Fruit fly (Drosophila melanogaster): ENCODE data around the gene cv-c.

Gene cv-c

DNA sequence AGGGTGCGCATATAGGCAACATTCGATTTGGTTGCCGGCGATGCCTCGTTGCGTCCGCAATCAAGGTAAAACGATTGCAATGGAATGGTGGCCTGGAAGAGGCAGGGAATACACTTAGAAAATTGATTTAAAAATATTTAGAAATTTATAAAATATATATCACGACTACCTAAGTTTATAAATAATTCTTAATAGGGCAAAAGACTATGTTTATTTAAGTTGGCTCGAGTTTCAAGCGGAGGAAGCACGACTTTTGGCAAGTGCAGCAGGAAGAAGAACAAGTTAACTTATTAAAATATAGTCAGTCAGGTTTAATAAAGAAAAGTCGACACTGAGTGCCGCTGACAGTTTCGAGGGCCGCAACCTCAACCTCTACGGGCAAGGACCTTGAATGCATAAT is 71.1 kb downstream of the cv-c start (continued):
- TF ChIP-seq Lpt (GFP tag; optimal IDR thresholded peaks at IDR 0.05) (no peak), eg (GFP tag; IDR thresholded peaks at IDR 0.05) (no peak), Blimp-1 (GFP tag; optimal IDR thresholded peaks at IDR 0.05) (no peak), CG6163 (GFP tag; IDR thresholded peaks at IDR 0.05) (peak; percentile 61; the same call in 2 of the 3 replicates), acj6 (GFP tag; optimal IDR thresholded peaks at IDR 0.05) (peak; percentile 22), dsx (GFP tag; optimal IDR thresholded peaks at IDR 0.05; ENCODE audit: poor library complexity, severe bottlenecking) (peak; percentile 44), svp (GFP tag) (no peak), Hr39 (GFP tag; optimal IDR thresholded peaks at IDR 0.05) (no peak), CG10631 (GFP tag; optimal IDR thresholded peaks at IDR 0.05) (peak; percentile 41), fkh (GFP tag; optimal IDR thresholded peaks at IDR 0.05) (no peak), Sox15 (GFP tag; optimal IDR thresholded peaks at IDR 0.05) (no peak), CG6792 (GFP tag; optimal IDR thresholded peaks at IDR 0.05) (peak; percentile 12)

DNA sequence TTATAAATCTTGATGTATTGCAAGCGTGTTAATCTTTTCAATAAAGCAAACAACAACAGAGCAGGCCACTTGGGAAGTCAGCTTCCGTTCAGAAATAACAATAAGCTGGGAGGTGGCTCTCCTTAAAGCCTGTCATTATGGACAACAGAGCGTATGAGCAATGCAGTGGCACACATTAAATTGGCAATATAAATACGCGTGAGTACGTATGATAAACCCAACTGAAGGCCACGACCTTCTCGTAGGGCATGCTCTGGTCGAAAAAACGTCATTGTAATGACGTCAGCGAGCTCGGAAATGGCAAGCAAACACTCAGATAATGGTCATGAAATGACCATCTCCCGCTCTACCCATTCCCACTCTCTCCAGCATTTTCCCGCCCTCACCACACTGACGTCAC is 74.9 kb downstream of the cv-c start:
- TF ChIP-seq svp (GFP tag) (peak; percentile 95), Smox (GFP tag; optimal IDR thresholded peaks at IDR 0.05) (no peak)

DNA sequence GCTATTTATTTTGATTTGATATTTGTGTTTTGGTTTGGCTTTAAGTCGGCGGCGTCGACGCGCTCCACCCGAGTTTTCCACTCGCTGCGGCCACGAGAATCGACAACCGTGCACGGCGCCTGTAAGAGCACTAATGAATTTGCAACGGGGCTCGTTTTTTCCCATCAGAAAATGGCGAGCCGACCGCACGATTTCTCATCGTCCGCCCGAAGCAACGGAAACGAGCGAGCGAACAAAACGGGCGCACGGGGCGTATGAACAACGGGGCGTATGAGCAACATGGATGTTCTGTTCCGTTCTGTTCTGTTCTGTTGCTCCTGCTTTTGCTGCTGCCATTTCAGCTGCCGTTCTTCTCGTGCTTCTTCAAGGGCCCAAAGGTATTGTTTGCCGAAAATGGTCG is 76.2 kb downstream of the cv-c start:
- no peak for TF ChIP-seq Eip93F (GFP tag; optimal IDR thresholded peaks at IDR 0.05)
- no peak for TF ChIP-seq CG32006 (GFP tag; optimal IDR thresholded peaks at IDR 0.05)
- peak; percentile 34 for TF ChIP-seq Eip78C (GFP tag)
- TF ChIP-seq net (GFP tag; optimal IDR thresholded peaks at IDR 0.05): peak; percentile 9
- no peak for TF ChIP-seq CG34406 (GFP tag; optimal IDR thresholded peaks at IDR 0.05)
- no peak for TF ChIP-seq svp (GFP tag)
- TF ChIP-seq CG3032 (tag; optimal IDR thresholded peaks at IDR 0.05): no peak
- TF ChIP-seq Hr39 (GFP tag; optimal IDR thresholded peaks at IDR 0.05): no peak
- 0 out of 3 replicates have a peak, but pooled peaks have one; percentile 17 for TF ChIP-seq CG6163 (GFP tag; IDR thresholded peaks at IDR 0.05)
- TF ChIP-seq CG31627 (GFP tag; optimal IDR thresholded peaks at IDR 0.05): no peak
- no peak for TF ChIP-seq salr (GFP tag; optimal IDR thresholded peaks at IDR 0.05)
- TF ChIP-seq CG6792 (GFP tag; optimal IDR thresholded peaks at IDR 0.05): no peak
- TF ChIP-seq cyc (GFP tag; optimal IDR thresholded peaks at IDR 0.05): no peak
- peak; percentile 15 for TF ChIP-seq CG3919 (GFP tag; optimal IDR thresholded peaks at IDR 0.05)

DNA sequence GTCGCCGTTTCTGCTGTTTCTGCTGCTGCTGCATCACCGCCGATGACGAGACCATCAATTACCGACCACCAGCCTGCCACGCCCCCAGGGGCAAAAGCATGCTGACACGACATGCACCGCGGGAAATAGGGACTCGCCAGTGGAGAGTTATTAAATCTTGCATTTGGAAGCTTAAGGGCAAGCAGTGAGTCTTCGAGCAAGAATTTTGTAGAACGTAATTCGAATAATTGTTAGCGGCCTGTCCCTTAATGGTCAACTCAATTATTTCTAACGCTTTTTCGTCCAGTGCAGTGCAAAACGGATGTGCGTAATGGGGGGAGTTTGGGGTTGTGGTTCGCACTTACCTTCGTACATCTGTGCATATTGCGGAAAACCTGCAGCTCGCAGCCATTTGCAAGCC is 82.1 kb downstream of the cv-c start:
- TF ChIP-seq CG10631 (GFP tag; optimal IDR thresholded peaks at IDR 0.05) (no peak), Blimp-1 (GFP tag; optimal IDR thresholded peaks at IDR 0.05) (no peak), Lpt (GFP tag; optimal IDR thresholded peaks at IDR 0.05) (no peak), lz (GFP tag; optimal IDR thresholded peaks at IDR 0.05) (peak; percentile 36), CG16779 (tag; optimal IDR thresholded peaks at IDR 0.05) (no peak), net (GFP tag; optimal IDR thresholded peaks at IDR 0.05) (no peak), Hr4 (GFP tag; optimal IDR thresholded peaks at IDR 0.05) (peak; percentile 23), dsx (GFP tag; optimal IDR thresholded peaks at IDR 0.05; ENCODE audit: poor library complexity, severe bottlenecking) (no peak), CG6163 (GFP tag; IDR thresholded peaks at IDR 0.05) (0 out of 3 replicates have a peak, but pooled peaks have one; percentile 45), dac (GFP tag; optimal IDR thresholded peaks at IDR 0.05) (no peak), CG11762 (GFP tag; optimal IDR thresholded peaks at IDR 0.05; ENCODE audit: insufficient read depth) (no peak), CG32006 (GFP tag; optimal IDR thresholded peaks at IDR 0.05) (peak; percentile 27), Smox (GFP tag; optimal IDR thresholded peaks at IDR 0.05) (no peak), CG11902 (GFP tag; optimal IDR thresholded peaks at IDR 0.05) (no peak), Ets21C (GFP tag; optimal IDR thresholded peaks at IDR 0.05) (no peak), spab (GFP tag; optimal IDR thresholded peaks at IDR 0.05) (peak; percentile 9), Met (GFP tag; optimal IDR thresholded peaks at IDR 0.05) (peak; percentile 31), cyc (GFP tag; optimal IDR thresholded peaks at IDR 0.05) (peak; percentile 73), CG6792 (GFP tag; optimal IDR thresholded peaks at IDR 0.05) (no peak), Sox15 (GFP tag; optimal IDR thresholded peaks at IDR 0.05) (no peak), CG6276 (GFP tag; optimal IDR thresholded peaks at IDR 0.05) (no peak), CG8119 (GFP tag; IDR thresholded peaks at IDR 0.05) (peak; percentile 41; the same call in 1 of the 3 replicates), CG10669 (GFP tag; optimal IDR thresholded peaks at IDR 0.05) (peak; percentile 27), Gug (GFP tag; IDR thresholded peaks at IDR 0.05) (peak; percentile 15; the same call in 1 of the 2 replicates), salr (GFP tag; optimal IDR thresholded peaks at IDR 0.05) (no peak), CG8632 (GFP tag; optimal IDR thresholded peaks at IDR 0.05) (no peak), CG6854 (GFP tag; optimal IDR thresholded peaks at IDR 0.05) (peak; percentile 11), pdm3 (GFP tag; optimal IDR thresholded peaks at IDR 0.05) (peak; percentile 11), fkh (GFP tag; optimal IDR thresholded peaks at IDR 0.05) (no peak), CG3032 (tag; optimal IDR thresholded peaks at IDR 0.05) (peak; percentile 18), Eip78C (GFP tag) (peak; percentile 71), ss (GFP tag; optimal IDR thresholded peaks at IDR 0.05) (peak; percentile 28 to 35), eg (GFP tag; IDR thresholded peaks at IDR 0.05) (no peak), achi (GFP tag; optimal IDR thresholded peaks at IDR 0.05) (peak; percentile 3), vri (GFP tag; optimal IDR thresholded peaks at IDR 0.05) (no peak), CG4318 (GFP tag; optimal IDR thresholded peaks at IDR 0.05) (no peak)

Data from whole organism, prepupa.